Fruit fly (Drosophila melanogaster) whole organism, embryonic: Measurements from ENCODE around the gene Sf3b6.

Experiments
- CG10209 ChIP-seq: fragments of 200-800 bp; sonication (Bioruptor generic); optimal IDR thresholded peaks from 3 replicates; lab custom pipeline; 2017; ENCODE audit warnings: missing biosample characterization, mild to moderate bottlenecking, missing genetic modification characterization, missing genetic modification reagents
- CG10959 ChIP-seq: fragments of 200-800 bp; sonication (Bioruptor generic); IDR thresholded peaks from 2 replicates; pipeline ENCODE4 v1.3.6; 2022; ENCODE audit warnings: missing biosample characterization, missing genetic modification characterization
- CG10979 ChIP-seq: fragments of 200-800 bp; sonication (Bioruptor generic); optimal IDR thresholded peaks from 2 replicates; lab custom pipeline; 2018; ENCODE audit warnings: missing biosample characterization, mild to moderate bottlenecking, missing genetic modification characterization, moderate library complexity
- CG12744 ChIP-seq: fragments of 200-800 bp; sonication (Bioruptor generic); optimal IDR thresholded peaks from 2 replicates; lab custom pipeline; 2016; ENCODE audit warnings: missing biosample characterization, missing genetic modification characterization
- CG13296 ChIP-seq: fragments of 200-800 bp; sonication (Bioruptor generic); optimal IDR thresholded peaks from 3 replicates; lab custom pipeline; 2018; ENCODE audit warnings: missing biosample characterization, mild to moderate bottlenecking, missing genetic modification characterization
- CG13424 ChIP-seq: fragments of 200-800 bp; sonication (Bioruptor generic); optimal IDR thresholded peaks from 2 replicates; lab custom pipeline; 2019; ENCODE audit warnings: missing biosample characterization, mild to moderate bottlenecking, missing genetic modification characterization, moderate library complexity
- CG15073 ChIP-seq: fragments of 200-800 bp; sonication (Bioruptor generic); optimal IDR thresholded peaks from 2 replicates; lab custom pipeline; 2016; ENCODE audit warnings: missing biosample characterization, missing genetic modification characterization
- CG17186 ChIP-seq: fragments of 200-800 bp; sonication (Bioruptor generic); optimal IDR thresholded peaks from 3 replicates; lab custom pipeline; 2017; ENCODE audit warnings: missing biosample characterization, missing genetic modification reagents, missing genetic modification characterization
- CG17912 ChIP-seq: fragments of 200-800 bp; sonication (Bioruptor generic); optimal IDR thresholded peaks from 2 replicates; lab custom pipeline; 2018; ENCODE audit warnings: missing biosample characterization, mild to moderate bottlenecking, missing genetic modification characterization
- CG18011 ChIP-seq: fragments of 200-800 bp; sonication (Bioruptor generic); optimal IDR thresholded peaks from 2 replicates; lab custom pipeline; 2017; ENCODE audit warnings: missing biosample characterization, missing genetic modification characterization, mild to moderate bottlenecking, moderate library complexity, missing genotype
- CG2199 ChIP-seq: fragments of 200-800 bp; sonication (Bioruptor generic); IDR thresholded peaks from 3 replicates; pipeline ENCODE4 v1.3.6; 2022; ENCODE audit warnings: missing biosample characterization, missing genetic modification characterization
- CG31224 ChIP-seq: fragments of 200-800 bp; sonication (Bioruptor generic); IDR thresholded peaks from 2 replicates; pipeline ENCODE4 v1.3.6; 2022; ENCODE audit warnings: missing biosample characterization, missing genetic modification characterization
- CG31365 ChIP-seq: fragments of 200-800 bp; sonication (Bioruptor generic); optimal IDR thresholded peaks from 2 replicates; lab custom pipeline; 2018; ENCODE audit warnings: missing biosample characterization, mild to moderate bottlenecking, missing genetic modification characterization
- CG4404 ChIP-seq: fragments of 200-800 bp; sonication (Bioruptor generic); IDR thresholded peaks from 2 replicates; pipeline ENCODE4 v1.3.6; 2022; ENCODE audit warnings: missing biosample characterization, missing genetic modification characterization
- CG4730 ChIP-seq: fragments of 200-800 bp; sonication (Bioruptor generic); IDR thresholded peaks from 2 replicates; pipeline ENCODE4 v1.3.6; 2022; ENCODE audit warnings: missing biosample characterization, missing genetic modification characterization
- CG5180 ChIP-seq: fragments of 200-800 bp; sonication (Bioruptor generic); optimal IDR thresholded peaks from 3 replicates; lab custom pipeline; 2017; ENCODE audit warnings: missing biosample characterization, missing genetic modification characterization, mild to moderate bottlenecking, moderate library complexity, missing genetic modification reagents
- CG6765 ChIP-seq: fragments of 200-800 bp; sonication (Bioruptor generic); optimal IDR thresholded peaks from 3 replicates; lab custom pipeline; 2017; ENCODE audit warnings: missing biosample characterization, mild to moderate bottlenecking, missing genetic modification characterization
- CG7372 ChIP-seq: fragments of 200-800 bp; sonication (Bioruptor generic); IDR thresholded peaks from 2 replicates; pipeline ENCODE4 v1.3.6; 2022; ENCODE audit warnings: missing biosample characterization, missing genetic modification characterization
- CG7745 ChIP-seq: fragments of 200-800 bp; sonication (Bioruptor generic); optimal IDR thresholded peaks from 2 replicates; lab custom pipeline; 2018; ENCODE audit warnings: missing biosample characterization, mild to moderate bottlenecking, missing genetic modification characterization, moderate library complexity
- CG7786 ChIP-seq: fragments of 200-800 bp; sonication (Bioruptor generic); optimal IDR thresholded peaks from 2 replicates; lab custom pipeline; 2016; ENCODE audit warnings: missing biosample characterization, missing genetic modification characterization
- CG8478 ChIP-seq: fragments of >200 bp; optimal IDR thresholded peaks from 2 replicates; lab custom pipeline; 2018
- CG8765 ChIP-seq: fragments of 200-800 bp; sonication (Bioruptor generic); IDR thresholded peaks from 2 replicates; pipeline ENCODE4 v1.3.6; 2022; ENCODE audit warnings: missing biosample characterization, missing genetic modification characterization
- CrebB ChIP-seq: fragments of 200-800 bp; sonication (Bioruptor generic); optimal IDR thresholded peaks from 3 replicates; lab custom pipeline; 2018; ENCODE audit warnings: missing biosample characterization, mild to moderate bottlenecking, missing genetic modification characterization
- Eip74EF ChIP-seq, 2 experiments: fragments of 200-800 bp in 1 of 2; fragments of >200 bp in 1 of 2; sonication (Bioruptor generic) in 1 of 2; optimal IDR thresholded peaks; 2 replicates each; lab custom pipeline; 2017 to 2019; ENCODE audit warnings: missing biosample characterization in 2 of 2, missing genetic modification characterization in 2 of 2, mild to moderate bottlenecking in 1 of 2, moderate library complexity in 1 of 2
- Elba2 ChIP-seq: fragments of 200-800 bp; sonication (Bioruptor generic); optimal IDR thresholded peaks from 3 replicates; lab custom pipeline; 2016; ENCODE audit warnings: missing biosample characterization, missing genetic modification characterization
- Hr3 ChIP-seq: fragments of 200-800 bp; sonication (Bioruptor generic); optimal IDR thresholded peaks from 3 replicates; lab custom pipeline; 2016; ENCODE audit warnings: missing biosample characterization, missing genetic modification characterization
- Hr51 ChIP-seq, 2 experiments: fragments of 200-800 bp; sonication (Bioruptor generic); optimal IDR thresholded peaks; 2 replicates in 1 of 2; 3 replicates in 1 of 2; lab custom pipeline; 2016 to 2018; ENCODE audit warnings: missing biosample characterization in 2 of 2, missing genetic modification characterization in 2 of 2, mild to moderate bottlenecking in 1 of 2, moderate library complexity in 1 of 2
- Hr78 ChIP-seq, 2 experiments: fragments of 200-800 bp in 1 of 2; fragments of >200 bp in 1 of 2; sonication (Bioruptor generic) in 1 of 2; optimal IDR thresholded peaks; 2 replicates each; lab custom pipeline; 2017 to 2019; ENCODE audit warnings: missing biosample characterization in 2 of 2, missing genetic modification characterization in 2 of 2, mild to moderate bottlenecking in 1 of 2, moderate library complexity in 1 of 2
- Lhr ChIP-seq: fragments of 200-800 bp; sonication (Bioruptor generic); optimal IDR thresholded peaks from 3 replicates; lab custom pipeline; 2017; ENCODE audit warnings: mild to moderate bottlenecking, missing biosample characterization, missing genetic modification reagents, missing genetic modification characterization
- Neu2 ChIP-seq: fragments of 200-800 bp; sonication (Bioruptor generic); optimal IDR thresholded peaks from 3 replicates; lab custom pipeline; 2016; ENCODE audit warnings: missing biosample characterization, missing genetic modification characterization, borderline replicate concordance
- Poxn ChIP-seq: fragments of 200-800 bp; sonication (Bioruptor generic); IDR thresholded peaks from 2 replicates; pipeline ENCODE4 v1.3.6; 2022; ENCODE audit warnings: missing biosample characterization, missing genetic modification characterization
- Side ChIP-seq: fragments of 200-800 bp; sonication (Bioruptor generic); optimal IDR thresholded peaks from 2 replicates; lab custom pipeline; 2016; ENCODE audit warnings: missing biosample characterization, missing genetic modification characterization
- TFAM ChIP-seq: fragments of 200-800 bp; sonication (Bioruptor generic); optimal IDR thresholded peaks from 2 replicates; lab custom pipeline; 2017; ENCODE audit warnings: missing biosample characterization, missing genetic modification characterization, inconsistent platforms
- ato ChIP-seq: fragments of 200-800 bp; sonication (Bioruptor generic); IDR thresholded peaks from 2 replicates; pipeline ENCODE4 v1.3.6; 2022; ENCODE audit warnings: missing biosample characterization, missing genetic modification characterization; ENCODE audit not compliant: partially characterized antibody
- bab2 ChIP-seq: fragments of 200-800 bp; sonication (Bioruptor generic); optimal IDR thresholded peaks from 2 replicates; lab custom pipeline; 2016; ENCODE audit warnings: missing biosample characterization, missing genetic modification characterization
- bsh ChIP-seq, 2 experiments: fragments of 200-800 bp; sonication (Bioruptor generic); optimal IDR thresholded peaks; 2 replicates each; lab custom pipeline; 2017 to 2018; ENCODE audit warnings: mild to moderate bottlenecking in 2 of 2, missing biosample characterization in 2 of 2, missing genetic modification characterization in 2 of 2, moderate library complexity in 1 of 2
- chif ChIP-seq, 2 experiments: fragments of 200-800 bp; sonication (Bioruptor generic); optimal IDR thresholded peaks; 3 replicates each; lab custom pipeline; 2016; ENCODE audit warnings: missing biosample characterization in 2 of 2, missing genetic modification characterization in 2 of 2
- fd3F ChIP-seq: fragments of 200-800 bp; sonication (Bioruptor generic); optimal IDR thresholded peaks from 2 replicates; lab custom pipeline; 2018; ENCODE audit warnings: missing biosample characterization, mild to moderate bottlenecking, missing genetic modification characterization, moderate library complexity
- gce ChIP-seq: fragments of 200-800 bp; sonication (Bioruptor generic); IDR thresholded peaks from 3 replicates; pipeline ENCODE4 v1.3.6; 2022; ENCODE audit warnings: missing biosample characterization, missing genetic modification characterization
- gsb-n ChIP-seq: fragments of 200-800 bp; sonication (Bioruptor generic); optimal IDR thresholded peaks from 3 replicates; lab custom pipeline; 2018; ENCODE audit warnings: missing biosample characterization, mild to moderate bottlenecking, missing genetic modification characterization
- ham ChIP-seq: fragments of 200-800 bp; sonication (Bioruptor generic); IDR thresholded peaks from 2 replicates; pipeline ENCODE4 v1.3.6; 2022; ENCODE audit warnings: missing biosample characterization, missing genetic modification characterization
- hbn ChIP-seq: fragments of 200-800 bp; sonication (Bioruptor generic); IDR thresholded peaks from 2 replicates; pipeline ENCODE4 v1.3.6; 2022; ENCODE audit warnings: missing biosample characterization, missing genetic modification characterization; ENCODE audit not compliant: partially characterized antibody
- hth ChIP-seq: fragments of >200 bp; optimal IDR thresholded peaks from 2 replicates; lab custom pipeline; 2017; ENCODE audit warnings: inconsistent platforms
- knrl ChIP-seq: fragments of 200-800 bp; sonication (Bioruptor generic); IDR thresholded peaks from 3 replicates; pipeline ENCODE4 v1.3.6; 2022; ENCODE audit warnings: missing biosample characterization, missing genetic modification characterization; ENCODE audit not compliant: partially characterized antibody
- maf-S ChIP-seq: fragments of 200-800 bp; sonication (Bioruptor generic); optimal IDR thresholded peaks from 2 replicates; lab custom pipeline; 2016; ENCODE audit warnings: missing biosample characterization, missing genetic modification characterization
- repo ChIP-seq: fragments of 200-800 bp; sonication (Bioruptor generic); optimal IDR thresholded peaks from 2 replicates; lab custom pipeline; 2016; ENCODE audit warnings: missing biosample characterization, missing genetic modification characterization
- schlank ChIP-seq: fragments of 200-800 bp; sonication (Bioruptor generic); optimal IDR thresholded peaks from 2 replicates; lab custom pipeline; 2018; ENCODE audit warnings: missing biosample characterization, mild to moderate bottlenecking, missing genetic modification characterization
- sisA ChIP-seq: fragments of 200-800 bp; sonication (Bioruptor generic); IDR thresholded peaks from 2 replicates; pipeline ENCODE4 v1.3.6; 2022; ENCODE audit warnings: missing biosample characterization, missing genetic modification characterization
- ttk ChIP-seq: fragments of 200-800 bp; sonication (Bioruptor generic); IDR thresholded peaks from 2 replicates; pipeline ENCODE4 v2.1.2; 2022; ENCODE audit warnings: missing biosample characterization, missing genetic modification characterization
- wdn ChIP-seq: fragments of 200-800 bp; sonication (Bioruptor generic); IDR thresholded peaks from 2 replicates; pipeline ENCODE4 v1.3.6; 2022; ENCODE audit warnings: missing biosample characterization, missing genetic modification characterization

Gene Sf3b6

DNA sequence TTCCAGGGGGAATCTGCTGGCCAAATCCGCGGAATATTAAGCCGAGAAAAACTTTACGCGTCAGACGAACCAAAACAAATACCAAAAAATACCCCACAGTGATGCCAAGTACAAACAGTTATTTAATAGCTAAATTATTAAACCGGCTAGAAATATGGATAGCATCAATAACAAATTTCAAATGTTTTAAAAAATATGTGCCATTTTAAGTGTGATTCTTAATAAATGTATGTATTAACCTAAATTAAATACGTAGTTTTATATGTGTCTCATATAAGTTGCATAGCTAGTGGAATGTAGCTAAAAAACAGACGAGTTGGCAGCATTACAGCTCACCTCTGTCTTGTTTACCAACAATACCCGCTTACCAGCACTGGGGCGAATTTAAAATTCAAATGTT is 11.2 kb downstream of the Sf3b6 start, which contains the start of gene CG10274 (continued):
- TF ChIP-seq ato (no peak), CG13296 (GFP tag; lab: Kevin White, UChicago) (no peak), CG6765 (GFP tag; lab: Kevin White, UChicago) (peak; percentile 43), Hr78 (GFP tag; optimal IDR thresholded peaks at IDR 0.05; lab: Kevin White, UChicago) (no peak), ttk (GFP tag; lab: Robert Waterston, UW) (peak; percentile 19; the same call in 1 of the 2 replicates), sisA (GFP tag; lab: Robert Waterston, UW) (peak; percentile 73), CrebB (peak; percentile 38), CG5180 (GFP tag; lab: Kevin White, UChicago) (no peak), CG10979 (tag; lab: Kevin White, UChicago) (peak; percentile 74), gce (no peak), CG4404 (peak; percentile 71), Hr51 (GFP tag; optimal IDR thresholded peaks at IDR 0.05; lab: Kevin White, UChicago) (peak in 1 of 2 experiments; percentile 50), Neu2 (GFP tag; lab: Kevin White, UChicago) (no peak), repo (GFP tag; lab: Kevin White, UChicago) (peak; percentile 40), CG17912 (GFP tag; lab: Kevin White, UChicago) (no peak), fd3F (GFP tag; lab: Kevin White, UChicago) (peak; percentile 70), hth (lab: Kevin White, UChicago) (no peak), CG18011 (GFP tag; lab: Kevin White, UChicago) (peak; percentile 59), CG12744 (GFP tag; lab: Kevin White, UChicago) (peak; percentile 48), CG31365 (no peak), ham (GFP tag; lab: Robert Waterston, UW) (no peak), hbn (GFP tag; lab: Robert Waterston, UW) (no peak), CG7745 (tag; lab: Kevin White, UChicago) (no peak), Eip74EF (GFP tag; optimal IDR thresholded peaks at IDR 0.05; lab: Kevin White, UChicago) (no peak), CG10209 (GFP tag; lab: Kevin White, UChicago) (peak; percentile 76), CG8765 (GFP tag; lab: Robert Waterston, UW) (no peak), CG4730 (GFP tag; lab: Robert Waterston, UW) (0 out of 2 replicates have a peak, but pooled peaks have one; percentile 15), knrl (GFP tag; lab: Robert Waterston, UW) (peak; percentile 21; the same call in 1 of the 3 replicates), chif (GFP tag; optimal IDR thresholded peaks at IDR 0.05; lab: Kevin White, UChicago) (peak; percentile 58 to 71), bab2 (peak; percentile 67), CG7372 (GFP tag; lab: Robert Waterston, UW) (peak; percentile 66), CG8478 (lab: Kevin White, UChicago) (no peak), CG17186 (peak; percentile 66), Poxn (no peak), CG7786 (GFP tag; lab: Kevin White, UChicago) (peak; percentile 71), bsh (GFP tag; optimal IDR thresholded peaks at IDR 0.05; lab: Kevin White, UChicago) (peak in 1 of 2 experiments; percentile 68), CG2199 (GFP tag; lab: Robert Waterston, UW) (no peak), CG13424 (tag; lab: Kevin White, UChicago) (peak; percentile 84), gsb-n (no peak), schlank (tag; lab: Kevin White, UChicago) (no peak), wdn (GFP tag; lab: Robert Waterston, UW) (peak; percentile 40; the same call in 1 of the 2 replicates), maf-S (GFP tag; lab: Kevin White, UChicago) (peak; percentile 6), TFAM (GFP tag; lab: Kevin White, UChicago) (no peak), CG10959 (GFP tag; lab: Robert Waterston, UW) (0 out of 2 replicates have a peak, but pooled peaks have one; percentile 24), Side (GFP tag; lab: Kevin White, UChicago) (peak; percentile 58), CG15073 (GFP tag; lab: Kevin White, UChicago) (no peak), CG31224 (GFP tag; lab: Robert Waterston, UW) (peak; percentile 35; the same call in 1 of the 2 replicates), Lhr (GFP tag; lab: Kevin White, UChicago) (peak; percentile 55), Hr3 (peak; percentile 80), Elba2 (GFP tag; lab: Kevin White, UChicago) (peak; percentile 50)
